Worm (Caenorhabditis elegans) whole organism, L2 larva: ENCODE measurements around the gene ttx-3.

ENCODE experiments used
- F13H6.1 ChIP-seq: sonication (generic microtip); optimal IDR thresholded peaks from 2 replicates; lab custom pipeline; 2016; ENCODE audit warnings: missing genetic modification characterization, missing compliant biosample characterization
- R02D3.7 ChIP-seq: fragments of 150-350 bp; optimal IDR thresholded peaks from 2 replicates; lab custom pipeline; 2014; ENCODE audit warnings: missing biosample characterization, missing genetic modification characterization
- Y55F3AM.14 ChIP-seq: fragments of 200-800 bp; sonication (Bioruptor generic); optimal IDR thresholded peaks from 2 replicates; lab custom pipeline; 2018; ENCODE audit warnings: mild to moderate bottlenecking, missing genetic modification characterization, missing compliant biosample characterization
- ZK546.5 ChIP-seq: sonication (generic microtip); optimal IDR thresholded peaks from 2 replicates; lab custom pipeline; 2017; ENCODE audit warnings: missing biosample characterization, missing genetic modification characterization
- alr-1 ChIP-seq: fragments of 150-350 bp; optimal IDR thresholded peaks from 2 replicates; lab custom pipeline; 2014; ENCODE audit warnings: missing biosample characterization, missing genetic modification characterization
- aly-2 ChIP-seq: fragments of 150-350 bp; optimal IDR thresholded peaks from 2 replicates; lab custom pipeline; 2014; ENCODE audit warnings: missing biosample characterization, missing genetic modification characterization
- ama-1 ChIP-seq: fragments of 150-350 bp; optimal IDR thresholded peaks from 2 replicates; lab custom pipeline; 2018; ENCODE audit warnings: inconsistent platforms
- blmp-1 ChIP-seq: sonication (generic microtip); optimal IDR thresholded peaks from 2 replicates; lab custom pipeline; 2017; ENCODE audit warnings: missing genetic modification characterization, mild to moderate bottlenecking, missing compliant biosample characterization, antibody characterized with exemption, moderate library complexity; ENCODE audit not compliant: insufficient read depth
- ceh-16 ChIP-seq: fragments of 150-350 bp; optimal IDR thresholded peaks from 2 replicates; lab custom pipeline; 2014; ENCODE audit warnings: missing biosample characterization, missing genetic modification characterization
- ceh-82 ChIP-seq: fragments of 150-350 bp; optimal IDR thresholded peaks from 2 replicates; lab custom pipeline; 2014; ENCODE audit warnings: missing biosample characterization, missing genetic modification characterization
- dmd-4 ChIP-seq: sonication (generic microtip); optimal IDR thresholded peaks from 2 replicates; lab custom pipeline; 2017; ENCODE audit warnings: missing biosample characterization, missing genetic modification characterization
- egl-27 ChIP-seq: sonication (generic microtip); optimal IDR thresholded peaks from 3 replicates; lab custom pipeline; 2017; ENCODE audit warnings: missing biosample characterization, missing genetic modification reagents, missing genetic modification characterization
- elt-1 ChIP-seq: fragments of 150-350 bp; optimal IDR thresholded peaks from 2 replicates; lab custom pipeline; 2014; ENCODE audit warnings: missing biosample characterization, missing genetic modification characterization
- elt-3 ChIP-seq: sonication (generic microtip); optimal IDR thresholded peaks from 2 replicates; lab custom pipeline; 2017; ENCODE audit warnings: missing biosample characterization, missing genetic modification characterization
- fos-1 ChIP-seq: fragments of 150-350 bp; optimal IDR thresholded peaks from 2 replicates; lab custom pipeline; 2014; ENCODE audit warnings: missing biosample characterization, missing genetic modification characterization
- gmeb-1 ChIP-seq: fragments of 150-350 bp; optimal IDR thresholded peaks from 2 replicates; lab custom pipeline; 2014; ENCODE audit warnings: missing biosample characterization, missing genetic modification characterization
- lin-11 ChIP-seq: fragments of 150-350 bp; sonication (generic microtip); optimal IDR thresholded peaks from 2 replicates; lab custom pipeline; 2014; ENCODE audit warnings: missing biosample characterization, missing genetic modification characterization, inconsistent platforms, mixed read lengths
- lin-13 ChIP-seq: fragments of 150-350 bp; optimal IDR thresholded peaks from 2 replicates; lab custom pipeline; 2014; ENCODE audit warnings: missing biosample characterization, missing genetic modification reagents, missing genetic modification characterization
- lin-39 ChIP-seq: fragments of 150-350 bp; optimal IDR thresholded peaks from 2 replicates; lab custom pipeline; 2014; ENCODE audit warnings: missing biosample characterization, missing genetic modification reagents, missing genetic modification characterization
- lsy-2 ChIP-seq, 2 experiments: fragments of 150-350 bp in 1 of 2; sonication (generic microtip) in 1 of 2; optimal IDR thresholded peaks; 2 replicates each; lab custom pipeline; 2014 to 2017; ENCODE audit warnings: missing biosample characterization in 2 of 2, missing genetic modification characterization in 2 of 2
- mab-5 ChIP-seq: fragments of 150-350 bp; optimal IDR thresholded peaks from 2 replicates; lab custom pipeline; 2014; ENCODE audit warnings: missing biosample characterization, missing genetic modification characterization
- mbf-1 ChIP-seq: sonication (generic microtip); optimal IDR thresholded peaks from 2 replicates; lab custom pipeline; 2017; ENCODE audit warnings: missing biosample characterization, missing genetic modification characterization
- nhr-11 ChIP-seq: fragments of 150-350 bp; optimal IDR thresholded peaks from 2 replicates; lab custom pipeline; 2014; ENCODE audit warnings: missing biosample characterization, missing genetic modification characterization
- nhr-12 ChIP-seq: fragments of 150-350 bp; optimal IDR thresholded peaks from 2 replicates; lab custom pipeline; 2014; ENCODE audit warnings: missing biosample characterization, missing genetic modification characterization
- nhr-129 ChIP-seq: fragments of 150-350 bp; optimal IDR thresholded peaks from 2 replicates; lab custom pipeline; 2014; ENCODE audit warnings: missing biosample characterization, missing genetic modification characterization
- nhr-21 ChIP-seq: fragments of 150-350 bp; optimal IDR thresholded peaks from 2 replicates; lab custom pipeline; 2014; ENCODE audit warnings: missing biosample characterization, missing genetic modification characterization
- nhr-23 ChIP-seq: fragments of 150-350 bp; optimal IDR thresholded peaks from 2 replicates; lab custom pipeline; 2014; ENCODE audit warnings: missing biosample characterization, missing genetic modification reagents, missing genetic modification characterization
- nhr-237 ChIP-seq: fragments of 150-350 bp; optimal IDR thresholded peaks from 2 replicates; lab custom pipeline; 2014; ENCODE audit warnings: missing biosample characterization, missing genetic modification characterization
- nhr-25 ChIP-seq: fragments of 150-350 bp; sonication (generic microtip); optimal IDR thresholded peaks from 3 replicates; lab custom pipeline; 2014; ENCODE audit warnings: missing biosample characterization, missing genetic modification characterization
- nhr-6 ChIP-seq: fragments of 150-350 bp; optimal IDR thresholded peaks from 2 replicates; lab custom pipeline; 2014; ENCODE audit warnings: missing biosample characterization, missing genetic modification characterization
- nhr-77 ChIP-seq: fragments of 150-350 bp; optimal IDR thresholded peaks from 2 replicates; lab custom pipeline; 2014; ENCODE audit warnings: missing biosample characterization, missing genetic modification characterization
- peb-1 ChIP-seq: fragments of 150-350 bp; optimal IDR thresholded peaks from 2 replicates; lab custom pipeline; 2014; ENCODE audit warnings: missing biosample characterization, missing genetic modification characterization
- sem-4 ChIP-seq: fragments of 150-350 bp; optimal IDR thresholded peaks from 2 replicates; lab custom pipeline; 2014; ENCODE audit warnings: missing biosample characterization, missing genetic modification reagents, missing genetic modification characterization
- skn-1 ChIP-seq: sonication (generic microtip); optimal IDR thresholded peaks from 2 replicates; lab custom pipeline; 2017; ENCODE audit warnings: missing biosample characterization, missing genetic modification characterization
- sma-3 ChIP-seq: sonication (generic microtip); optimal IDR thresholded peaks from 2 replicates; lab custom pipeline; 2016; ENCODE audit warnings: missing genetic modification reagents, missing genetic modification characterization, missing compliant biosample characterization
- sma-9 ChIP-seq, 2 experiments: fragments of 150-350 bp in 1 of 2; sonication (generic microtip) in 1 of 2; optimal IDR thresholded peaks; 2 replicates each; lab custom pipeline; 2014 to 2016; ENCODE audit warnings: missing genetic modification characterization in 2 of 2, mild to moderate bottlenecking in 1 of 2, missing biosample characterization in 1 of 2, missing compliant biosample characterization in 1 of 2, missing genetic modification reagents in 1 of 2, moderate library complexity in 1 of 2
- snpc-4 ChIP-seq: fragments of 150-350 bp; optimal IDR thresholded peaks from 2 replicates; lab custom pipeline; 2014; ENCODE audit warnings: missing biosample characterization, missing genetic modification characterization
- unc-39 ChIP-seq: fragments of 150-350 bp; optimal IDR thresholded peaks from 2 replicates; lab custom pipeline; 2014; ENCODE audit warnings: missing biosample characterization, missing genetic modification characterization
- unc-55 ChIP-seq: fragments of 150-350 bp; sonication (generic microtip); optimal IDR thresholded peaks from 3 replicates; lab custom pipeline; 2014; ENCODE audit warnings: missing biosample characterization, missing genetic modification reagents, missing genetic modification characterization
- unc-62 ChIP-seq: fragments of 150-350 bp; optimal IDR thresholded peaks from 2 replicates; lab custom pipeline; 2014; ENCODE audit warnings: missing biosample characterization, missing genetic modification reagents, missing genetic modification characterization
- zag-1 ChIP-seq: fragments of 150-350 bp; optimal IDR thresholded peaks from 2 replicates; lab custom pipeline; 2014; ENCODE audit warnings: missing biosample characterization, missing genetic modification characterization
- ztf-1 ChIP-seq: fragments of 200-800 bp; sonication (Bioruptor generic); conservative IDR thresholded peaks from 2 replicates; pipeline ENCODE4 v1.3.6; 2022; ENCODE audit warnings: missing genetic modification characterization, missing compliant biosample characterization
- ztf-11 ChIP-seq: sonication (generic microtip); optimal IDR thresholded peaks from 2 replicates; lab custom pipeline; 2017; ENCODE audit warnings: missing biosample characterization, missing genetic modification characterization
- ztf-4 ChIP-seq: fragments of 150-350 bp; optimal IDR thresholded peaks from 2 replicates; lab custom pipeline; 2014; ENCODE audit warnings: missing biosample characterization, missing genetic modification characterization

ttx-3 gene

ce11 chrX:11766432-11766831 lies 2.7 kb downstream of the ttx-3 start:
- TF ChIP-seq egl-27 (tag; lab: Kevin White, UChicago) (no peak), nhr-25 (tag; lab: Kevin White, UChicago) (no peak), aly-2 (tag; lab: Kevin White, UChicago) (no peak), zag-1 (tag; lab: Kevin White, UChicago) (no peak), sem-4 (tag; lab: Kevin White, UChicago) (no peak), nhr-237 (no peak), skn-1 (tag; lab: Kevin White, UChicago) (no peak), nhr-77 (tag; lab: Kevin White, UChicago) (no peak)

ce11 chrX:11765860-11766259 lies 3.3 kb downstream of the ttx-3 start:
- TF ChIP-seq zag-1 (tag; lab: Kevin White, UChicago) (no peak), Y55F3AM.14 (GFP tag; lab: Kevin White, UChicago) (no peak), nhr-12 (tag; lab: Kevin White, UChicago) (no peak), nhr-21 (tag; lab: Kevin White, UChicago) (no peak), ztf-11 (no peak), mbf-1 (tag; lab: Kevin White, UChicago) (no peak), lin-11 (tag; lab: Kevin White, UChicago) (no peak), nhr-237 (no peak), ztf-4 (tag; lab: Kevin White, UChicago) (no peak), R02D3.7 (tag; lab: Kevin White, UChicago) (no peak), nhr-11 (tag; lab: Kevin White, UChicago) (no peak), ceh-16 (tag; lab: Kevin White, UChicago) (no peak), fos-1 (no peak), aly-2 (tag; lab: Kevin White, UChicago) (no peak)

ce11 chrX:11758809-11759208 lies 10.4 kb downstream of the ttx-3 start, which contains the start of gene lact-7:
Gene lact-7, plus strand, starts transcription at chrX:11759109.
- TF ChIP-seq mbf-1 (tag; lab: Kevin White, UChicago): no peak
- TF ChIP-seq skn-1 (tag; lab: Kevin White, UChicago): no peak
- TF ChIP-seq alr-1: no peak
- TF ChIP-seq, all 48 proteins: peak for 0

ce11 chrX:11757666-11758065 lies 11.5 kb downstream of the ttx-3 start:
- TF ChIP-seq snpc-4 (peak; percentile 15), nhr-12 (tag; lab: Kevin White, UChicago) (no peak), nhr-23 (tag; lab: Kevin White, UChicago) (no peak), ZK546.5 (tag; lab: Kevin White, UChicago) (no peak), mab-5 (tag; lab: Kevin White, UChicago) (peak; percentile 11), aly-2 (tag; lab: Kevin White, UChicago) (no peak), sma-3 (no peak), skn-1 (tag; lab: Kevin White, UChicago) (peak; percentile 18), R02D3.7 (tag; lab: Kevin White, UChicago) (no peak), ama-1 (lab: Kevin White, UChicago) (no peak), nhr-237 (no peak), blmp-1 (no peak), sem-4 (tag; lab: Kevin White, UChicago) (peak; percentile 15), ceh-82 (tag; lab: Kevin White, UChicago) (no peak), nhr-25 (tag; lab: Kevin White, UChicago) (no peak), nhr-129 (tag; lab: Kevin White, UChicago) (peak; percentile 74), lin-39 (no peak), lsy-2 (tag; optimal IDR thresholded peaks at IDR 0.05; lab: Kevin White, UChicago) (no peak), egl-27 (tag; lab: Kevin White, UChicago) (peak; percentile 55), elt-3 (tag; lab: Kevin White, UChicago) (no peak), sma-9 (GFP tag; optimal IDR thresholded peaks at IDR 0.05; lab: Kevin White, UChicago) (peak; percentile 87), sma-9 (tag; optimal IDR thresholded peaks at IDR 0.05; lab: Kevin White, UChicago) (no peak), unc-39 (tag; lab: Kevin White, UChicago) (no peak), unc-62 (GFP tag; lab: Kevin White, UChicago) (no peak), ztf-11 (no peak), fos-1 (peak; percentile 68), F13H6.1 (tag; lab: Kevin White, UChicago) (peak; percentile 64), unc-55 (peak; percentile 91), nhr-6 (tag; lab: Kevin White, UChicago) (peak; percentile 56), nhr-11 (tag; lab: Kevin White, UChicago) (peak; percentile 2), dmd-4 (tag; lab: Kevin White, UChicago) (no peak), nhr-77 (tag; lab: Kevin White, UChicago) (no peak), ceh-16 (tag; lab: Kevin White, UChicago) (no peak), zag-1 (tag; lab: Kevin White, UChicago) (peak; percentile 60), ztf-1 (GFP tag; lab: Robert Waterston, UW) (no peak), ztf-4 (tag; lab: Kevin White, UChicago) (peak; percentile 29), lin-13 (GFP tag; lab: Kevin White, UChicago) (peak; percentile 75), nhr-21 (tag; lab: Kevin White, UChicago) (peak; percentile 35), elt-1 (no peak), peb-1 (tag; lab: Kevin White, UChicago) (no peak), lin-11 (tag; lab: Kevin White, UChicago) (peak; percentile 50), gmeb-1 (tag; lab: Kevin White, UChicago) (no peak), alr-1 (no peak)
